Fruit fly (Drosophila melanogaster) whole organism, prepupa: ENCODE measurements around the gene CG8236.

ENCODE experiments used
- Blimp-1 ChIP-seq: fragments of 200-800 bp; sonication (Bioruptor generic); optimal IDR thresholded peaks from 3 replicates; lab custom pipeline; 2017; ENCODE audit warnings: missing biosample characterization, missing genetic modification characterization, mild to moderate bottlenecking, moderate library complexity, missing genetic modification reagents
- CG10631 ChIP-seq: fragments of 200-800 bp; sonication (Bioruptor generic); optimal IDR thresholded peaks from 2 replicates; lab custom pipeline; 2016; ENCODE audit warnings: missing biosample characterization, missing genetic modification characterization
- CG10669 ChIP-seq: fragments of 200-800 bp; sonication (Bioruptor generic); optimal IDR thresholded peaks from 3 replicates; lab custom pipeline; 2018; ENCODE audit warnings: missing biosample characterization, mild to moderate bottlenecking, missing genetic modification characterization, moderate library complexity
- CG11294 ChIP-seq: fragments of 200-800 bp; sonication (Bioruptor generic); IDR thresholded peaks from 2 replicates; pipeline ENCODE4 v1.3.6; 2022; ENCODE audit warnings: missing biosample characterization, missing genetic modification characterization
- CG11762 ChIP-seq: fragments of 200-800 bp; sonication (Bioruptor generic); optimal IDR thresholded peaks from 3 replicates; lab custom pipeline; 2016; ENCODE audit warnings: missing biosample characterization, missing genetic modification characterization; ENCODE audit not compliant: insufficient read depth
- CG15336 ChIP-seq: fragments of 200-800 bp; sonication (Bioruptor generic); IDR thresholded peaks from 2 replicates; pipeline ENCODE4 v1.3.6; 2022; ENCODE audit warnings: missing biosample characterization, missing genetic modification characterization
- CG1621 ChIP-seq: fragments of 200-800 bp; sonication (Bioruptor generic); optimal IDR thresholded peaks from 3 replicates; lab custom pipeline; 2018; ENCODE audit warnings: missing biosample characterization, mild to moderate bottlenecking, missing genetic modification characterization
- CG3032 ChIP-seq: fragments of 200-800 bp; optimal IDR thresholded peaks from 2 replicates; lab custom pipeline; 2019; ENCODE audit warnings: missing biosample characterization, mild to moderate bottlenecking, missing genetic modification characterization, moderate library complexity
- CG32006 ChIP-seq: fragments of 200-800 bp; sonication (Bioruptor generic); optimal IDR thresholded peaks from 3 replicates; lab custom pipeline; 2017; ENCODE audit warnings: missing biosample characterization, mild to moderate bottlenecking, missing genetic modification characterization
- CG4318 ChIP-seq: fragments of 200-800 bp; sonication (Bioruptor generic); optimal IDR thresholded peaks from 3 replicates; lab custom pipeline; 2017; ENCODE audit warnings: missing biosample characterization, mild to moderate bottlenecking, missing genetic modification characterization
- CG6163 ChIP-seq: fragments of 200-800 bp; sonication (Bioruptor generic); IDR thresholded peaks from 3 replicates; pipeline ENCODE4 v1.3.6; 2022; ENCODE audit warnings: missing biosample characterization, missing genetic modification characterization
- CG6276 ChIP-seq: fragments of 200-800 bp; sonication (Bioruptor generic); optimal IDR thresholded peaks from 2 replicates; lab custom pipeline; 2017; ENCODE audit warnings: missing biosample characterization, mild to moderate bottlenecking, missing genetic modification characterization
- CG6792 ChIP-seq: fragments of 200-800 bp; sonication (Bioruptor generic); optimal IDR thresholded peaks from 3 replicates; lab custom pipeline; 2016; ENCODE audit warnings: missing biosample characterization, missing genetic modification characterization
- CG6854 ChIP-seq: fragments of 200-800 bp; sonication (Bioruptor generic); optimal IDR thresholded peaks from 2 replicates; lab custom pipeline; 2017; ENCODE audit warnings: missing biosample characterization, mild to moderate bottlenecking, missing genetic modification characterization
- CG7368 ChIP-seq: fragments of 200-800 bp; sonication (Bioruptor generic); optimal IDR thresholded peaks from 3 replicates; lab custom pipeline; 2016; ENCODE audit warnings: missing biosample characterization, missing genetic modification characterization
- CG8119 ChIP-seq: fragments of 200-800 bp; sonication (Bioruptor generic); IDR thresholded peaks from 3 replicates; pipeline ENCODE4 v1.3.6; 2022; ENCODE audit warnings: missing biosample characterization, missing genetic modification characterization
- CG8319 ChIP-seq: fragments of 200-800 bp; sonication (Bioruptor generic); optimal IDR thresholded peaks from 3 replicates; lab custom pipeline; 2016; ENCODE audit warnings: missing biosample characterization, missing genetic modification characterization
- CG8632 ChIP-seq: fragments of 200-800 bp; sonication (Bioruptor generic); optimal IDR thresholded peaks from 3 replicates; lab custom pipeline; 2016; ENCODE audit warnings: missing biosample characterization, missing genetic modification characterization
- Eip78C ChIP-seq: fragments of 200-800 bp; sonication (Bioruptor generic); peaks from one replicate; lab custom pipeline; 2016; ENCODE audit warnings: missing biosample characterization, missing genetic modification characterization
- Eip93F ChIP-seq: fragments of 200-800 bp; sonication (Bioruptor generic); optimal IDR thresholded peaks from 2 replicates; lab custom pipeline; 2016; ENCODE audit warnings: missing biosample characterization, mild to moderate bottlenecking, missing genetic modification characterization
- Gug ChIP-seq: fragments of 200-800 bp; sonication (Bioruptor generic); IDR thresholded peaks from 2 replicates; pipeline ENCODE4 v1.3.6; 2022; ENCODE audit warnings: missing biosample characterization, missing genetic modification characterization
- Hr38 ChIP-seq: sonication (Bioruptor generic); optimal IDR thresholded peaks from 2 replicates; lab custom pipeline; 2016; ENCODE audit warnings: missing biosample characterization, missing genetic modification characterization
- Hr39 ChIP-seq: fragments of 200-800 bp; sonication (Bioruptor generic); optimal IDR thresholded peaks from 2 replicates; lab custom pipeline; 2016; ENCODE audit warnings: missing biosample characterization, missing genetic modification characterization
- Hr4 ChIP-seq: fragments of 200-800 bp; sonication (Bioruptor generic); optimal IDR thresholded peaks from 3 replicates; lab custom pipeline; 2016; ENCODE audit warnings: missing biosample characterization, missing genetic modification characterization
- Met ChIP-seq: fragments of 200-800 bp; sonication (Bioruptor generic); optimal IDR thresholded peaks from 3 replicates; lab custom pipeline; 2016; ENCODE audit warnings: missing biosample characterization, missing genetic modification characterization
- OdsH ChIP-seq: fragments of 200-800 bp; sonication (Bioruptor generic); optimal IDR thresholded peaks from 3 replicates; lab custom pipeline; 2016; ENCODE audit warnings: missing biosample characterization, missing genetic modification characterization
- Smox ChIP-seq: fragments of 200-800 bp; sonication (Bioruptor generic); optimal IDR thresholded peaks from 3 replicates; lab custom pipeline; 2016; ENCODE audit warnings: missing biosample characterization, missing genetic modification characterization
- Sox14 ChIP-seq: fragments of 200-800 bp; sonication (Bioruptor generic); optimal IDR thresholded peaks from 3 replicates; lab custom pipeline; 2016; ENCODE audit warnings: missing biosample characterization, missing genetic modification characterization
- Sox15 ChIP-seq: fragments of 200-800 bp; sonication (Bioruptor generic); optimal IDR thresholded peaks from 3 replicates; lab custom pipeline; 2016; ENCODE audit warnings: missing biosample characterization, missing genetic modification characterization
- achi ChIP-seq: fragments of 200-800 bp; sonication (Bioruptor generic); optimal IDR thresholded peaks from 3 replicates; lab custom pipeline; 2016; ENCODE audit warnings: missing biosample characterization, missing genetic modification characterization
- acj6 ChIP-seq: fragments of 200-800 bp; sonication (Bioruptor generic); optimal IDR thresholded peaks from 3 replicates; lab custom pipeline; 2016; ENCODE audit warnings: missing biosample characterization, missing genetic modification characterization
- cyc ChIP-seq: fragments of 200-800 bp; sonication (Bioruptor generic); optimal IDR thresholded peaks from 3 replicates; lab custom pipeline; 2016; ENCODE audit warnings: missing biosample characterization, missing genetic modification characterization
- dac ChIP-seq: fragments of 200-800 bp; sonication (Bioruptor generic); optimal IDR thresholded peaks from 2 replicates; lab custom pipeline; 2017; ENCODE audit warnings: missing biosample characterization, mild to moderate bottlenecking, missing genetic modification characterization
- dsx ChIP-seq: fragments of 200-800 bp; optimal IDR thresholded peaks from 3 replicates; lab custom pipeline; 2019; ENCODE audit warnings: missing biosample characterization, mild to moderate bottlenecking, missing genetic modification characterization, moderate library complexity; ENCODE audit not compliant: poor library complexity, severe bottlenecking
- esn ChIP-seq: fragments of 200-800 bp; sonication (Bioruptor generic); optimal IDR thresholded peaks from 2 replicates; lab custom pipeline; 2016; ENCODE audit warnings: missing biosample characterization, mild to moderate bottlenecking, missing genetic modification characterization, moderate library complexity
- fd59A ChIP-seq: fragments of 200-800 bp; sonication (Bioruptor generic); optimal IDR thresholded peaks from 2 replicates; lab custom pipeline; 2017; ENCODE audit warnings: missing biosample characterization, mild to moderate bottlenecking, missing genetic modification characterization, missing genetic modification reagents
- fd85E ChIP-seq: fragments of 200-800 bp; sonication (Bioruptor generic); optimal IDR thresholded peaks from 3 replicates; lab custom pipeline; 2016; ENCODE audit warnings: missing biosample characterization, missing genetic modification characterization
- fkh ChIP-seq: fragments of 200-800 bp; sonication (Bioruptor generic); optimal IDR thresholded peaks from 3 replicates; lab custom pipeline; 2017; ENCODE audit warnings: missing biosample characterization, mild to moderate bottlenecking, missing genetic modification characterization, moderate library complexity
- lz ChIP-seq: fragments of 200-800 bp; sonication (Bioruptor generic); optimal IDR thresholded peaks from 3 replicates; lab custom pipeline; 2016; ENCODE audit warnings: missing biosample characterization, missing genetic modification characterization
- net ChIP-seq: fragments of 200-800 bp; sonication (Bioruptor generic); optimal IDR thresholded peaks from 3 replicates; lab custom pipeline; 2016; ENCODE audit warnings: missing biosample characterization, missing genetic modification characterization
- pdm3 ChIP-seq: fragments of 200-800 bp; sonication (Bioruptor generic); optimal IDR thresholded peaks from 3 replicates; lab custom pipeline; 2016; ENCODE audit warnings: missing biosample characterization, missing genetic modification characterization
- spab ChIP-seq: fragments of 200-800 bp; sonication (Bioruptor generic); optimal IDR thresholded peaks from 2 replicates; lab custom pipeline; 2017; ENCODE audit warnings: missing biosample characterization, mild to moderate bottlenecking, missing genetic modification characterization, missing genetic modification reagents
- ss ChIP-seq, 2 experiments: fragments of 200-800 bp; sonication (Bioruptor generic); optimal IDR thresholded peaks; 2 replicates in 1 of 2; 3 replicates in 1 of 2; lab custom pipeline; 2017 to 2018; ENCODE audit warnings: mild to moderate bottlenecking in 2 of 2, missing biosample characterization in 2 of 2, missing genetic modification characterization in 2 of 2, moderate library complexity in 1 of 2
- svp ChIP-seq: fragments of 200-800 bp; sonication (Bioruptor generic); peaks from one replicate; lab custom pipeline; 2016; ENCODE audit warnings: missing biosample characterization, missing genetic modification characterization
- topi ChIP-seq: fragments of 200-800 bp; sonication (Bioruptor generic); optimal IDR thresholded peaks from 3 replicates; lab custom pipeline; 2016; ENCODE audit warnings: missing biosample characterization, missing genetic modification characterization
- vri ChIP-seq: fragments of 200-800 bp; sonication (Bioruptor generic); optimal IDR thresholded peaks from 3 replicates; lab custom pipeline; 2016; ENCODE audit warnings: missing biosample characterization, mild to moderate bottlenecking, missing genetic modification characterization

The CG8236 gene

dm6 chr3R:8808518-8808921, 39.3 kb downstream of the CG8236 start (continued):
- TF ChIP-seq CG3032 (peak; percentile 66), CG8119 (GFP tag; lab: Robert Waterston, UW) (no peak), dac (no peak), CG11762 (no peak), cyc (peak; percentile 51), fkh (GFP tag; lab: Kevin White, UChicago) (peak; percentile 18), CG10669 (GFP tag; lab: Kevin White, UChicago) (peak; percentile 67)

- peak; percentile 94 for TF ChIP-seq svp (GFP tag; lab: Kevin White, UChicago)
- no peak; the same call in 2 of the 3 replicates for TF ChIP-seq CG6163 (GFP tag; lab: Robert Waterston, UW)
- TF ChIP-seq vri (GFP tag; lab: Kevin White, UChicago) = peak; percentile 12
- TF ChIP-seq, all 60 proteins: peak for 2
Measured at dm6 chr3R:8809712-8810111, 40.5 kb downstream of the CG8236 start.

- TF ChIP-seq pdm3 (GFP tag; lab: Kevin White, UChicago) (no peak), dac (no peak), lz (GFP tag; lab: Kevin White, UChicago) (no peak), CG32006 (GFP tag; lab: Kevin White, UChicago) (peak; percentile 38), CG6792 (GFP tag; lab: Kevin White, UChicago) (peak; percentile 45), Eip93F (no peak), acj6 (GFP tag; lab: Kevin White, UChicago) (no peak), CG7368 (GFP tag; lab: Kevin White, UChicago) (peak; percentile 43), CG15336 (GFP tag; lab: Robert Waterston, UW) (peak; percentile 22; the same call in 1 of the 2 replicates), CG6163 (GFP tag; lab: Robert Waterston, UW) (peak; percentile 60; the same call in 1 of the 3 replicates), svp (GFP tag; lab: Kevin White, UChicago) (no peak), Blimp-1 (GFP tag; lab: Kevin White, UChicago) (no peak), Eip78C (GFP tag; lab: Kevin White, UChicago) (peak; percentile 77), fd85E (GFP tag; lab: Kevin White, UChicago) (no peak), Smox (peak; percentile 16), CG8319 (GFP tag; lab: Kevin White, UChicago) (peak; percentile 66), topi (GFP tag; lab: Kevin White, UChicago) (no peak), fd59A (no peak), spab (GFP tag; lab: Kevin White, UChicago) (peak; percentile 61), vri (GFP tag; lab: Kevin White, UChicago) (peak; percentile 99), esn (peak; percentile 47), ss (GFP tag; optimal IDR thresholded peaks at IDR 0.05; lab: Kevin White, UChicago) (peak; percentile 55 to 78), Hr4 (GFP tag; lab: Kevin White, UChicago) (peak; percentile 28), Hr38 (GFP tag; lab: Kevin White, UChicago) (no peak), CG8632 (GFP tag; lab: Kevin White, UChicago) (peak; percentile 59), net (GFP tag; lab: Kevin White, UChicago) (peak; percentile 32), Sox14 (no peak), CG6276 (peak; percentile 85), CG4318 (no peak), CG1621 (tag; lab: Kevin White, UChicago) (peak; percentile 47), Met (GFP tag; lab: Kevin White, UChicago) (peak; percentile 18), Gug (GFP tag; lab: Robert Waterston, UW) (peak; percentile 71), dsx (no peak), CG6854 (peak; percentile 11), OdsH (GFP tag; lab: Kevin White, UChicago) (peak; percentile 32), CG11762 (no peak), Sox15 (GFP tag; lab: Kevin White, UChicago) (no peak), CG3032 (peak; percentile 83), Hr39 (GFP tag; lab: Kevin White, UChicago) (no peak), CG10631 (GFP tag; lab: Kevin White, UChicago) (peak; percentile 26), achi (GFP tag; lab: Kevin White, UChicago) (peak; percentile 11), cyc (no peak), CG11294 (GFP tag; lab: Robert Waterston, UW) (peak; percentile 50; the same call in 1 of the 2 replicates)
Measured at dm6 chr3R:8810397-8811184, 41.4 kb downstream of the CG8236 start.
